Fruit fly (Drosophila melanogaster) whole organism, embryonic: ENCODE measurements around the gene CG32267.

Source experiments
- Ada2b ChIP-seq: fragments of 200-800 bp; sonication (Bioruptor generic); IDR thresholded peaks from 2 replicates; pipeline ENCODE4 v1.3.6; 2022; ENCODE audit warnings: missing biosample characterization, missing genetic modification characterization
- Blimp-1 ChIP-seq: fragments of 200-800 bp; sonication (Bioruptor generic); optimal IDR thresholded peaks from 3 replicates; lab custom pipeline; 2018; ENCODE audit warnings: missing biosample characterization, missing genetic modification characterization, mild to moderate bottlenecking, moderate library complexity, missing genetic modification reagents
- CG10267 ChIP-seq: fragments of 200-800 bp; sonication (Bioruptor generic); optimal IDR thresholded peaks from 2 replicates; lab custom pipeline; 2018; ENCODE audit warnings: missing biosample characterization, mild to moderate bottlenecking, missing genetic modification characterization, moderate library complexity
- CG13424 ChIP-seq: fragments of 200-800 bp; sonication (Bioruptor generic); optimal IDR thresholded peaks from 2 replicates; lab custom pipeline; 2019; ENCODE audit warnings: missing biosample characterization, mild to moderate bottlenecking, missing genetic modification characterization, moderate library complexity
- CG15696 ChIP-seq: fragments of 200-800 bp; sonication (Bioruptor generic); optimal IDR thresholded peaks from 2 replicates; lab custom pipeline; 2019; ENCODE audit warnings: missing biosample characterization, mild to moderate bottlenecking, missing genetic modification characterization, moderate library complexity
- CG17385 ChIP-seq: fragments of 200-800 bp; sonication (Bioruptor generic); optimal IDR thresholded peaks from 3 replicates; lab custom pipeline; 2018; ENCODE audit warnings: missing biosample characterization, mild to moderate bottlenecking, missing genetic modification characterization
- CG18599 ChIP-seq: fragments of 200-800 bp; sonication (Bioruptor generic); optimal IDR thresholded peaks from 3 replicates; lab custom pipeline; 2017; ENCODE audit warnings: missing biosample characterization, missing genetic modification characterization, mild to moderate bottlenecking, moderate library complexity, missing genetic modification reagents
- CG32532 ChIP-seq: fragments of 200-800 bp; sonication (Bioruptor generic); IDR thresholded peaks from 2 replicates; pipeline ENCODE4 v1.3.6; 2022; ENCODE audit warnings: missing biosample characterization, missing genetic modification characterization
- CG3407 ChIP-seq: fragments of 200-800 bp; sonication (Bioruptor generic); optimal IDR thresholded peaks from 2 replicates; lab custom pipeline; 2018; ENCODE audit warnings: missing biosample characterization, mild to moderate bottlenecking, missing genetic modification characterization
- CG4424 ChIP-seq: fragments of 200-800 bp; sonication (Bioruptor generic); optimal IDR thresholded peaks from 3 replicates; lab custom pipeline; 2016; ENCODE audit warnings: missing biosample characterization, missing genetic modification characterization
- CG4730 ChIP-seq: fragments of 200-800 bp; sonication (Bioruptor generic); IDR thresholded peaks from 2 replicates; pipeline ENCODE4 v1.3.6; 2022; ENCODE audit warnings: missing biosample characterization, missing genetic modification characterization
- CG6689 ChIP-seq: fragments of 200-800 bp; sonication (Bioruptor generic); IDR thresholded peaks from 2 replicates; pipeline ENCODE4 v1.3.6; 2022; ENCODE audit warnings: missing biosample characterization, missing genetic modification characterization
- CG7556 ChIP-seq: fragments of 200-800 bp; sonication (Bioruptor generic); optimal IDR thresholded peaks from 2 replicates; lab custom pipeline; 2017; ENCODE audit warnings: missing biosample characterization, mild to moderate bottlenecking, missing genetic modification characterization
- CG7839 ChIP-seq: fragments of 200-800 bp; sonication (Bioruptor generic); optimal IDR thresholded peaks from 3 replicates; lab custom pipeline; 2018; ENCODE audit warnings: missing biosample characterization, mild to moderate bottlenecking, missing genetic modification characterization, moderate library complexity
- CG7928 ChIP-seq: fragments of 200-800 bp; sonication (Bioruptor generic); optimal IDR thresholded peaks from 2 replicates; lab custom pipeline; 2017; ENCODE audit warnings: missing biosample characterization, mild to moderate bottlenecking, missing genetic modification characterization
- CG7987 ChIP-seq: fragments of 200-800 bp; sonication (Bioruptor generic); optimal IDR thresholded peaks from 2 replicates; lab custom pipeline; 2018; ENCODE audit warnings: missing biosample characterization, mild to moderate bottlenecking, missing genetic modification characterization, moderate library complexity
- CG8924 ChIP-seq: fragments of 200-800 bp; optimal IDR thresholded peaks from 3 replicates; lab custom pipeline; 2019; ENCODE audit warnings: missing biosample characterization, mild to moderate bottlenecking, missing genetic modification characterization, moderate library complexity
- CG9215 ChIP-seq: fragments of 200-800 bp; sonication (Bioruptor generic); IDR thresholded peaks from 2 replicates; pipeline ENCODE4 v1.3.6; 2022; ENCODE audit warnings: missing biosample characterization, missing genetic modification characterization
- Chrac-16 ChIP-seq: fragments of 200-800 bp; sonication (Bioruptor generic); optimal IDR thresholded peaks from 3 replicates; lab custom pipeline; 2016; ENCODE audit warnings: missing biosample characterization, missing genetic modification characterization
- D19A ChIP-seq: fragments of 200-800 bp; optimal IDR thresholded peaks from 3 replicates; lab custom pipeline; 2019; ENCODE audit warnings: missing biosample characterization, mild to moderate bottlenecking, missing genetic modification characterization, moderate library complexity
- D19B ChIP-seq: fragments of 200-800 bp; sonication (Bioruptor generic); optimal IDR thresholded peaks from 2 replicates; lab custom pipeline; 2017; ENCODE audit warnings: missing biosample characterization, mild to moderate bottlenecking, missing genetic modification characterization
- Dip2 ChIP-seq: fragments of 200-800 bp; sonication (Bioruptor generic); IDR thresholded peaks from 2 replicates; pipeline ENCODE4 v1.3.6; 2022; ENCODE audit warnings: missing biosample characterization, missing genetic modification characterization
- Fer2 ChIP-seq: fragments of 200-800 bp; sonication (Bioruptor generic); optimal IDR thresholded peaks from 2 replicates; lab custom pipeline; 2018; ENCODE audit warnings: missing biosample characterization, mild to moderate bottlenecking, missing genetic modification characterization, moderate library complexity
- MBD-R2 ChIP-seq: fragments of 200-800 bp; sonication (Bioruptor generic); IDR thresholded peaks from 2 replicates; pipeline ENCODE4 v1.3.6; 2022; ENCODE audit warnings: missing biosample characterization, missing genetic modification characterization
- Meics ChIP-seq: fragments of 200-800 bp; sonication (Bioruptor generic); optimal IDR thresholded peaks from 2 replicates; lab custom pipeline; 2017; ENCODE audit warnings: missing biosample characterization, mild to moderate bottlenecking, missing genetic modification characterization
- Nf-YA ChIP-seq: fragments of 200-800 bp; sonication (Bioruptor generic); IDR thresholded peaks from 2 replicates; pipeline ENCODE4 v1.3.6; 2022; ENCODE audit warnings: missing biosample characterization, missing genetic modification characterization
- Oaz ChIP-seq: fragments of 200-800 bp; sonication (Bioruptor generic); IDR thresholded peaks from 2 replicates; pipeline ENCODE4 v1.3.6; 2022; ENCODE audit warnings: missing biosample characterization, missing genetic modification characterization
- Oli ChIP-seq: fragments of 200-800 bp; sonication (Bioruptor generic); optimal IDR thresholded peaks from 2 replicates; lab custom pipeline; 2018; ENCODE audit warnings: missing biosample characterization, mild to moderate bottlenecking, missing genetic modification characterization, moderate library complexity
- Ravus ChIP-seq: fragments of 200-800 bp; sonication (Bioruptor generic); IDR thresholded peaks from 2 replicates; pipeline ENCODE4 v1.3.6; 2022; ENCODE audit warnings: missing biosample characterization, missing genetic modification characterization
- Sox100B ChIP-seq: fragments of 200-800 bp; sonication (Bioruptor generic); optimal IDR thresholded peaks from 3 replicates; lab custom pipeline; 2018; ENCODE audit warnings: missing biosample characterization, mild to moderate bottlenecking, missing genetic modification characterization
- Sry-δ ChIP-seq: fragments of 200-800 bp; sonication (Bioruptor generic); optimal IDR thresholded peaks from 2 replicates; lab custom pipeline; 2016; ENCODE audit warnings: missing biosample characterization, missing genetic modification characterization
- ase ChIP-seq: fragments of 200-800 bp; sonication (Bioruptor generic); IDR thresholded peaks from 3 replicates; pipeline ENCODE4 v1.3.6; 2022; ENCODE audit warnings: missing biosample characterization, missing genetic modification characterization
- cas ChIP-seq: fragments of 200-800 bp; sonication (Bioruptor generic); IDR thresholded peaks from 2 replicates; pipeline ENCODE4 v1.3.6; 2022; ENCODE audit warnings: missing biosample characterization, missing genetic modification characterization
- cg ChIP-seq: fragments of 200-800 bp; sonication (Bioruptor generic); optimal IDR thresholded peaks from 3 replicates; lab custom pipeline; 2019; ENCODE audit warnings: missing biosample characterization, mild to moderate bottlenecking, missing genetic modification characterization, moderate library complexity
- dmrt11E ChIP-seq: fragments of 200-800 bp; sonication (Bioruptor generic); optimal IDR thresholded peaks from 3 replicates; lab custom pipeline; 2018; ENCODE audit warnings: missing biosample characterization, mild to moderate bottlenecking, missing genetic modification characterization, moderate library complexity
- dmrt99B ChIP-seq: fragments of 200-800 bp; sonication (Bioruptor generic); optimal IDR thresholded peaks from 2 replicates; lab custom pipeline; 2018; ENCODE audit warnings: missing biosample characterization, mild to moderate bottlenecking, missing genetic modification characterization, moderate library complexity
- fd96Cb ChIP-seq: fragments of 200-800 bp; sonication (Bioruptor generic); optimal IDR thresholded peaks from 2 replicates; lab custom pipeline; 2018; ENCODE audit warnings: missing biosample characterization, mild to moderate bottlenecking, missing genetic modification characterization, moderate library complexity
- grau ChIP-seq: fragments of 200-800 bp; optimal IDR thresholded peaks from 3 replicates; lab custom pipeline; 2019; ENCODE audit warnings: missing biosample characterization, mild to moderate bottlenecking, missing genetic modification characterization, moderate library complexity
- gsb-n ChIP-seq: fragments of 200-800 bp; sonication (Bioruptor generic); optimal IDR thresholded peaks from 3 replicates; lab custom pipeline; 2018; ENCODE audit warnings: missing biosample characterization, mild to moderate bottlenecking, missing genetic modification characterization
- ken ChIP-seq: fragments of 200-800 bp; sonication (Bioruptor generic); IDR thresholded peaks from 3 replicates; pipeline ENCODE4 v1.3.6; 2022; ENCODE audit warnings: missing biosample characterization, missing genetic modification characterization
- nmo ChIP-seq: fragments of 200-800 bp; sonication (Bioruptor generic); optimal IDR thresholded peaks from 2 replicates; lab custom pipeline; 2018; ENCODE audit warnings: missing biosample characterization, mild to moderate bottlenecking, missing genetic modification characterization, moderate library complexity
- oc ChIP-seq: fragments of 200-800 bp; sonication (Bioruptor generic); optimal IDR thresholded peaks from 2 replicates; lab custom pipeline; 2018; ENCODE audit warnings: missing biosample characterization, mild to moderate bottlenecking, missing genetic modification characterization, moderate library complexity
- phol ChIP-seq: fragments of 200-800 bp; sonication (Bioruptor generic); optimal IDR thresholded peaks from 3 replicates; lab custom pipeline; 2018; ENCODE audit warnings: missing biosample characterization, mild to moderate bottlenecking, missing genetic modification characterization, moderate library complexity
- prd ChIP-seq, 3 experiments: fragments of >200 bp in 2 of 3; fragments of 200-800 bp in 1 of 3; sonication (Bioruptor generic) in 1 of 3; optimal IDR thresholded peaks in 2 of 3; IDR thresholded peaks in 1 of 3; 2 replicates in 2 of 3; 3 replicates in 1 of 3; pipeline versions ENCODE4 v1.3.6 to Lab custom; 2017 to 2022; ENCODE audit warnings: missing biosample characterization in 1 of 3, missing genetic modification characterization in 1 of 3
- row ChIP-seq: fragments of 200-800 bp; sonication (Bioruptor generic); IDR thresholded peaks from 3 replicates; pipeline ENCODE4 v1.3.6; 2022; ENCODE audit warnings: missing biosample characterization, missing genetic modification characterization
- ssp ChIP-seq: fragments of 200-800 bp; sonication (Bioruptor generic); IDR thresholded peaks from 2 replicates; pipeline ENCODE4 v1.3.6; 2022; ENCODE audit warnings: missing biosample characterization, missing genetic modification characterization
- tap ChIP-seq: fragments of 200-800 bp; optimal IDR thresholded peaks from 3 replicates; lab custom pipeline; 2019; ENCODE audit warnings: missing biosample characterization, mild to moderate bottlenecking, missing genetic modification characterization, moderate library complexity
- ttk ChIP-seq: fragments of 200-800 bp; sonication (Bioruptor generic); IDR thresholded peaks from 2 replicates; pipeline ENCODE4 v2.1.2; 2022; ENCODE audit warnings: missing biosample characterization, missing genetic modification characterization
- vvl ChIP-seq: fragments of 200-800 bp; sonication (Bioruptor generic); IDR thresholded peaks from 2 replicates; pipeline ENCODE4 v1.3.6; 2022; ENCODE audit warnings: missing biosample characterization, missing genetic modification characterization

The CG32267 gene

dm6 chr3L:3485088-3485710, 13.3 kb upstream of the CG32267 start (continued):
- TF ChIP-seq cas (no peak), Oaz (no peak), Nf-YA (no peak), CG7987 (GFP tag; lab: Kevin White, UChicago) (no peak), CG17385 (peak; percentile 4), MBD-R2 (GFP tag; lab: Robert Waterston, UW) (no peak), prd (optimal IDR thresholded peaks at IDR 0.05; lab: Kevin White, UChicago) (no peak), prd (GFP tag; IDR thresholded peaks at IDR 0.05; lab: Robert Waterston, UW) (peak; percentile 33; the same call in 2 of the 3 replicates), CG6689 (GFP tag; lab: Robert Waterston, UW) (peak; percentile 44; the same call in 1 of the 2 replicates), phol (peak; percentile 50), fd96Cb (peak; percentile 30), CG3407 (GFP tag; lab: Kevin White, UChicago) (peak; percentile 9), nmo (peak; percentile 53), tap (tag; lab: Kevin White, UChicago) (peak; percentile 2), Meics (peak; percentile 20), Chrac-16 (no peak), Sry-δ (GFP tag; lab: Kevin White, UChicago) (no peak), vvl (GFP tag; lab: Robert Waterston, UW) (peak; percentile 30; the same call in 1 of the 2 replicates), Fer2 (tag; lab: Kevin White, UChicago) (no peak), oc (tag; lab: Kevin White, UChicago) (peak; percentile 11), dmrt99B (tag; lab: Kevin White, UChicago) (peak; percentile 61), gsb-n (peak; percentile 29), CG4730 (GFP tag; lab: Robert Waterston, UW) (no peak), ssp (0 out of 2 replicates have a peak, but pooled peaks have one; percentile 9), cg (GFP tag; lab: Kevin White, UChicago) (no peak), Ravus (GFP tag; lab: Robert Waterston, UW) (no peak), CG10267 (tag; lab: Kevin White, UChicago) (peak; percentile 24), Sox100B (GFP tag; lab: Kevin White, UChicago) (peak; percentile 48), CG7839 (tag; lab: Kevin White, UChicago) (peak; percentile 61), D19B (GFP tag; lab: Kevin White, UChicago) (peak; percentile 92), CG4424 (GFP tag; lab: Kevin White, UChicago) (peak; percentile 31), ken (GFP tag; lab: Robert Waterston, UW) (0 out of 3 replicates have a peak, but pooled peaks have one; percentile 20), Oli (tag; lab: Kevin White, UChicago) (peak; percentile 2), Dip2 (GFP tag; lab: Robert Waterston, UW) (no peak), CG7556 (peak; percentile 42), CG32532 (GFP tag; lab: Robert Waterston, UW) (peak; percentile 16; the same call in 1 of the 2 replicates), CG13424 (tag; lab: Kevin White, UChicago) (peak; percentile 52), CG8924 (tag; lab: Kevin White, UChicago) (peak; percentile 22), CG18599 (GFP tag; lab: Kevin White, UChicago) (peak; percentile 46), CG7928 (GFP tag; lab: Kevin White, UChicago) (no peak), Ada2b (GFP tag; lab: Robert Waterston, UW) (no peak), ase (GFP tag; lab: Robert Waterston, UW) (no peak), ttk (GFP tag; lab: Robert Waterston, UW) (0 out of 2 replicates have a peak, but pooled peaks have one; percentile 28), row (GFP tag; lab: Robert Waterston, UW) (peak; percentile 68), dmrt11E (tag; lab: Kevin White, UChicago) (peak; percentile 8), CG15696 (tag; lab: Kevin White, UChicago) (peak; percentile 4), Blimp-1 (GFP tag; lab: Kevin White, UChicago) (peak; percentile 49), CG9215 (GFP tag; lab: Robert Waterston, UW) (no peak), grau (peak; percentile 51), D19A (peak; percentile 58)
